Worm (Caenorhabditis elegans): Measurements from ENCODE around the gene mks-2.

ce11 chrII:6196875-6197274, 22.4 kb downstream of the mks-2 start, which contains the start of the genes rbmx-2 and C30B5.2:
- no peak for TF ChIP-seq tlp-1 (tag; optimal IDR thresholded peaks at IDR 0.05)
- no peak for TF ChIP-seq ztf-11 (tag; optimal IDR thresholded peaks at IDR 0.05)
